Worm (Caenorhabditis elegans) whole organism, early embryonic: ENCODE measurements around the gene T10G3.2.

Experiments used
- B0310.2 ChIP-seq: sonication (generic microtip); optimal IDR thresholded peaks from 2 replicates; lab custom pipeline; 2016; ENCODE audit warnings: mild to moderate bottlenecking, missing genetic modification characterization, missing compliant biosample characterization
- F13C5.2 ChIP-seq: sonication (generic microtip); optimal IDR thresholded peaks from 2 replicates; lab custom pipeline; 2017; ENCODE audit warnings: mild to moderate bottlenecking, missing genetic modification characterization, inconsistent platforms, missing compliant biosample characterization
- hmg-4 ChIP-seq: fragments of 200-800 bp; sonication (Bioruptor generic); optimal IDR thresholded peaks from 2 replicates; lab custom pipeline; 2018; ENCODE audit warnings: mild to moderate bottlenecking, missing genetic modification characterization, missing compliant biosample characterization

DNA sequence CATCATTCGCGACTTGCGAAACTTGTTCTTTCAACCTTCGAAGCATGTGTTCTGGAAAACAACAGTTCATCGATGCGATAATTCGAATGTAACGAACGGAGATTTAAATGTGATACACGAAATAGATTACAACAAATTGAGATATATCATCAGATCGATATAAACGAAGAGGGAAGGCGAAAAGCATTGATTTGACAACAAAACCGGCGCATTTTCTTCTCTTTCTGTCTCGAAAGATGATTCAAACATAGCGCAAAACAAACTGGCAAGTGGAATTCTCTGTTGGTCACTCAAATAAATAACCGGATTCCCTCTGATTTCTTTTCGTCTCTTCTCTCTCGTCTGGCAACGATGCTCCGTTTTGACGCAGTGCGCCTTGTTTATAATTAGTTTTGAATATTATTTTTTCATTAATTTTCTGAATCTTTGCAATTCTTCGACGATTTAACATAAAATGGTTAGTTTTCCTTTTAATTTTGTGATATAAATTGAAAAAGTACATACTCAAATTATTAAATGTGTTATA, 17.7 kb upstream of the T10G3.2 start, which contains the start of the genes eea-1 and gut-2:
- TF ChIP-seq F13C5.2 (tag; lab: Kevin White, UChicago) (peak; percentile 66), B0310.2 (no peak), hmg-4 (no peak)
